Worm (Caenorhabditis elegans) whole organism, L4 larva: Measurements from ENCODE around the gene clec-140.

Source experiments
- dve-1 ChIP-seq: sonication (generic microtip); optimal IDR thresholded peaks from 2 replicates; lab custom pipeline; 2017; ENCODE audit warnings: antibody characterized with exemption, mild to moderate bottlenecking, missing genetic modification characterization, missing compliant biosample characterization; ENCODE audit not compliant: insufficient read depth
- jun-1 ChIP-seq: fragments of 150-350 bp; optimal IDR thresholded peaks from 2 replicates; lab custom pipeline; 2014; ENCODE audit warnings: missing biosample characterization, missing genetic modification reagents, missing genetic modification characterization
- lin-15B ChIP-seq: fragments of 150-350 bp; sonication (generic microtip); optimal IDR thresholded peaks from 3 replicates; lab custom pipeline; 2014; ENCODE audit warnings: missing biosample characterization, missing genetic modification characterization
- lin-29 ChIP-seq: fragments of 200-800 bp; sonication (Bioruptor generic); IDR thresholded peaks from 2 replicates; pipeline ENCODE4 v1.3.6; 2022; ENCODE audit warnings: missing genetic modification reagents, missing genetic modification characterization, missing compliant biosample characterization
- lir-3 ChIP-seq: sonication (generic microtip); optimal IDR thresholded peaks from 2 replicates; lab custom pipeline; 2016; ENCODE audit warnings: mild to moderate bottlenecking, missing genetic modification characterization, missing compliant biosample characterization
- nhr-102 ChIP-seq: sonication (generic microtip); optimal IDR thresholded peaks from 2 replicates; lab custom pipeline; 2016; ENCODE audit warnings: mild to moderate bottlenecking, missing genetic modification characterization, moderate library complexity, missing compliant biosample characterization

DNA sequence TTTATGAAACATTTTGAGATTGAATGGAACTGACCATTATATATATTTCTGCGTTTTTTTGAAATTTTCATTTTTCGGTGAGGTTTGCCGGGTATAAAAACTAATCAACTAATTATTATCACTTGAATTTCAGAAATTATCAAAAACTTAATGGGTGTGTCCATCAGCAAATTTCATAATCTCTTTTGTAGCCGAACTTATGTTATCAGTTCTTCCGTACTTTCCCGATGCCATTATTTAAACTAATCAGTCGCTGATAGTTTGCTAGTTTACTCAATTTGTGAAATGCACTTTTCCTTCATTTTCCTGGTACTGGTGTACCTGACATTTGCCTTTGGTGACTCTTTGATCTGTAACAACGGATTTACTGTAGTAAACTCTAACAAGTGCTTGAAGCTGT is 1.3 kb downstream of the clec-140 start:
- TF ChIP-seq lir-3 (tag; lab: Kevin White, UChicago) (no peak), dve-1 (tag; lab: Kevin White, UChicago) (no peak), nhr-102 (tag; lab: Kevin White, UChicago) (no peak), lin-29 (no peak), jun-1 (tag; lab: Kevin White, UChicago) (no peak), lin-15B (tag; lab: Kevin White, UChicago) (no peak)
